Worm (Caenorhabditis elegans) whole organism, L4 larva: Measurements from ENCODE around the gene mig-18.

Experiments used
- F26F4.8 ChIP-seq: fragments of 200-800 bp; sonication (Bioruptor generic); conservative IDR thresholded peaks from 2 replicates; pipeline ENCODE4 v1.3.6; 2022; ENCODE audit warnings: missing genetic modification characterization, missing compliant biosample characterization
- F44E2.7 ChIP-seq: fragments of 200-800 bp; sonication (Bioruptor generic); IDR thresholded peaks from 2 replicates; pipeline ENCODE4 v2.1.2; 2022; ENCODE audit warnings: missing genetic modification characterization, missing compliant biosample characterization
- T26A8.4 ChIP-seq: fragments of 200-800 bp; sonication (Bioruptor generic); IDR thresholded peaks from 2 replicates; pipeline ENCODE4 v1.3.6; 2022; ENCODE audit warnings: missing genetic modification characterization, missing compliant biosample characterization
- Y48G9A.11 ChIP-seq: fragments of 200-800 bp; sonication (Bioruptor generic); IDR thresholded peaks from 2 replicates; pipeline ENCODE4 v1.3.6; 2022; ENCODE audit warnings: missing genetic modification reagents, missing genetic modification characterization, missing compliant biosample characterization
- arid-1 ChIP-seq: fragments of 200-800 bp; sonication (Bioruptor generic); conservative IDR thresholded peaks from 2 replicates; pipeline ENCODE4 v1.3.6; 2022; ENCODE audit warnings: missing genetic modification reagents, missing genetic modification characterization, missing compliant biosample characterization
- dmd-6 ChIP-seq: fragments of 200-800 bp; sonication (Bioruptor generic); IDR thresholded peaks from 2 replicates; pipeline ENCODE4 v1.3.6; 2022; ENCODE audit warnings: missing genetic modification reagents, missing genetic modification characterization, missing compliant biosample characterization
- dmd-8 ChIP-seq: fragments of 200-800 bp; sonication (Bioruptor generic); IDR thresholded peaks from 2 replicates; pipeline ENCODE4 v1.3.6; 2022; ENCODE audit warnings: missing genetic modification characterization, missing compliant biosample characterization
- madf-5 ChIP-seq, 2 experiments: fragments of 200-800 bp; sonication (Bioruptor generic); IDR thresholded peaks; 2 replicates each; pipeline ENCODE4 v1.3.6; 2022; ENCODE audit warnings: missing compliant biosample characterization in 2 of 2, missing genetic modification characterization in 2 of 2
- php-3 ChIP-seq: fragments of 200-800 bp; sonication (Bioruptor generic); IDR thresholded peaks from 2 replicates; pipeline ENCODE4 v1.3.6; 2022; ENCODE audit warnings: missing genetic modification reagents, missing genetic modification characterization, missing compliant biosample characterization
- pqm-1 ChIP-seq: sonication (generic microtip); optimal IDR thresholded peaks from 2 replicates; lab custom pipeline; 2017; ENCODE audit warnings: missing biosample characterization, missing genetic modification characterization
- set-16 ChIP-seq: fragments of 200-800 bp; sonication (Bioruptor generic); IDR thresholded peaks from 2 replicates; pipeline ENCODE4 v1.3.6; 2022; ENCODE audit warnings: missing genetic modification reagents, missing genetic modification characterization, missing compliant biosample characterization
- snpc-1.2 ChIP-seq: fragments of 200-800 bp; sonication (Bioruptor generic); IDR thresholded peaks from 2 replicates; pipeline ENCODE4 v1.3.6; 2022; ENCODE audit warnings: missing genetic modification reagents, missing genetic modification characterization, missing compliant biosample characterization
- tra-1 ChIP-seq: fragments of 200-800 bp; sonication (Bioruptor generic); IDR thresholded peaks from 2 replicates; pipeline ENCODE4 v1.3.6; 2022; ENCODE audit warnings: missing genetic modification reagents, missing genetic modification characterization, missing compliant biosample characterization
- zip-11 ChIP-seq: fragments of 200-800 bp; sonication (Bioruptor generic); IDR thresholded peaks from 2 replicates; pipeline ENCODE4 v1.3.6; 2022; ENCODE audit warnings: missing genetic modification characterization, missing compliant biosample characterization

The mig-18 gene

DNA sequence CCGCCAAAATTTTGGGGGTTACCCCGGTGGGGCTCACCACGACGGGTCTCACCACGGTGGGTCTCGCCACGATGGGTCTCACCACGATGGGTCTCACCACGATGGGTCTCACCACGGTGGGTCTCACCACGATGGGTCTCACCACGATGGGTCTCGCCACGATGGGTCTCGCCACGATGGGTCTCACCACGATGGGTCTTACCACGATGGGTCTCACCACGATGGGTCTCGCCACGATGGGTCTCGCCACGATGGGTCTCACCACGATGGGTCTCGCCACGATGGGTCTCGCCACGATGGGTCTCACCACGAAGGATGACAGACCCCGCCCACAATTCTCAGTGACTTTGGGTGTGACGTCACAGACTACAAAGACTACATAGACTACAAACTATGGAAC lies 45.2 kb downstream of the mig-18 start:
- TF ChIP-seq madf-5 (GFP tag; IDR thresholded peaks at IDR 0.05; lab: Robert Waterston, UW) (0 out of 4 replicates have a peak, but pooled peaks of 1 of the 2 experiments have one; percentile 52), F44E2.7 (GFP tag; lab: Robert Waterston, UW) (peak; percentile 58; the same call in 1 of the 2 replicates), snpc-1.2 (GFP tag; lab: Robert Waterston, UW) (peak; percentile 51; the same call in 1 of the 2 replicates), tra-1 (0 out of 2 replicates have a peak, but pooled peaks have one; percentile 42), php-3 (GFP tag; lab: Robert Waterston, UW) (peak; percentile 19; the same call in 1 of the 2 replicates), dmd-8 (GFP tag; lab: Robert Waterston, UW) (0 out of 2 replicates have a peak, but pooled peaks have one; percentile 69), arid-1 (GFP tag; lab: Robert Waterston, UW) (0 out of 2 replicates have a peak, but pooled peaks have one; percentile 5), F26F4.8 (GFP tag; lab: Robert Waterston, UW) (0 out of 2 replicates have a peak, but pooled peaks have one; percentile 46), Y48G9A.11 (GFP tag; lab: Robert Waterston, UW) (peak; percentile 45; the same call in 1 of the 2 replicates), T26A8.4 (0 out of 2 replicates have a peak, but pooled peaks have one; percentile 16), set-16 (peak; percentile 93)
- TF ChIP-seq, all 104 proteins: peak for 11; not testable (repeated sequence) for 93

DNA sequence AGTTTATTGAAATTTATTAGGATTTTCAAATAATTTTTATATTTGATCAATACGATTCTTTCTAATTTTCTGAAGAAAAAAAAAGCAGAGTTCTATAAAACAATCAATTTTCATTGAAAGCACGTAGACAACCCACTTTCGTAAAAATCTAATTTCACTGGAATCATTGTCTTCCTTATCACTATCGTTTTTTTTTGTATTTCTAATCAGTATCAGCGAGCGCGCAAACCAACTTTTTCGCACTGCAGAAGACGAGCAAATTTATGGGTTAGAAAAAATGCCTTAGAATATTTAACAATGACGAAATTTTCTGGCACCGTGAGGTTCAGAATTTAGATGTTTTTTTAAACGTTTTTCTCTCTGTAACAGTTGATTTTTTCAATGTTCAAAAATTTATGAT lies 49.8 kb downstream of the mig-18 start:
- TF ChIP-seq dmd-6 (GFP tag; lab: Robert Waterston, UW) = peak; percentile 44; the same call in 1 of the 2 replicates
- TF ChIP-seq pqm-1 = peak; percentile 53
- TF ChIP-seq zip-11 = no peak
